Worm (Caenorhabditis elegans) whole organism, L3 larva: ENCODE data around the gene ceh-91.

ENCODE experiments used
- R02D3.7 ChIP-seq: fragments of 150-350 bp; optimal IDR thresholded peaks from 2 replicates; lab custom pipeline; 2014; ENCODE audit warnings: missing biosample characterization, missing genetic modification characterization
- ceh-82 ChIP-seq: fragments of 150-350 bp; optimal IDR thresholded peaks from 2 replicates; lab custom pipeline; 2014; ENCODE audit warnings: missing biosample characterization, missing genetic modification characterization
- fos-1 ChIP-seq: fragments of 150-350 bp; optimal IDR thresholded peaks from 2 replicates; lab custom pipeline; 2014; ENCODE audit warnings: missing biosample characterization, missing genetic modification characterization
- jun-1 ChIP-seq: fragments of 150-350 bp; optimal IDR thresholded peaks from 2 replicates; lab custom pipeline; 2014; ENCODE audit warnings: missing biosample characterization, missing genetic modification reagents, missing genetic modification characterization
- lin-15B ChIP-seq: fragments of 150-350 bp; optimal IDR thresholded peaks from 2 replicates; lab custom pipeline; 2014; ENCODE audit warnings: missing biosample characterization, missing genetic modification characterization
- lin-39 ChIP-seq: fragments of 150-350 bp; optimal IDR thresholded peaks from 2 replicates; lab custom pipeline; 2018; ENCODE audit warnings: missing biosample characterization, missing genetic modification reagents, missing genetic modification characterization
- nhr-12 ChIP-seq: fragments of 150-350 bp; optimal IDR thresholded peaks from 2 replicates; lab custom pipeline; 2014; ENCODE audit warnings: missing biosample characterization, missing genetic modification characterization
- nhr-77 ChIP-seq: fragments of 150-350 bp; optimal IDR thresholded peaks from 2 replicates; lab custom pipeline; 2014; ENCODE audit warnings: missing biosample characterization, missing genetic modification characterization
- sea-2 ChIP-seq: fragments of 150-350 bp; sonication (generic microtip); optimal IDR thresholded peaks from 4 replicates; lab custom pipeline; 2014; ENCODE audit warnings: missing biosample characterization, missing genetic modification reagents, missing genetic modification characterization
- unc-39 ChIP-seq: sonication (generic microtip); optimal IDR thresholded peaks from 4 replicates; lab custom pipeline; 2017; ENCODE audit warnings: missing biosample characterization, missing genetic modification characterization

ce11 chrIII:11657185-11657817 lies 40.8 kb downstream of the ceh-91 start, which contains the start of gene crh-1:
- peak; percentile 44 for TF ChIP-seq ceh-82
- peak; percentile 2 for TF ChIP-seq jun-1 (tag; lab: Kevin White, UChicago)
- no peak for TF ChIP-seq nhr-77 (tag; lab: Kevin White, UChicago)
- no peak for TF ChIP-seq unc-39 (tag; lab: Kevin White, UChicago)
- TF ChIP-seq nhr-12 (tag; lab: Kevin White, UChicago), result no peak
- no peak for TF ChIP-seq fos-1 (tag; lab: Kevin White, UChicago)
- peak; percentile 18 for TF ChIP-seq R02D3.7 (tag; lab: Kevin White, UChicago)
- peak; percentile 72 for TF ChIP-seq lin-15B (tag; lab: Kevin White, UChicago)
- peak; percentile 44 for TF ChIP-seq sea-2 (GFP tag; lab: Kevin White, UChicago)
- TF ChIP-seq lin-39, result peak; percentile 39
